Worm (Caenorhabditis elegans): ENCODE results near the gene fbxb-72.

Gene fbxb-72

DNA sequence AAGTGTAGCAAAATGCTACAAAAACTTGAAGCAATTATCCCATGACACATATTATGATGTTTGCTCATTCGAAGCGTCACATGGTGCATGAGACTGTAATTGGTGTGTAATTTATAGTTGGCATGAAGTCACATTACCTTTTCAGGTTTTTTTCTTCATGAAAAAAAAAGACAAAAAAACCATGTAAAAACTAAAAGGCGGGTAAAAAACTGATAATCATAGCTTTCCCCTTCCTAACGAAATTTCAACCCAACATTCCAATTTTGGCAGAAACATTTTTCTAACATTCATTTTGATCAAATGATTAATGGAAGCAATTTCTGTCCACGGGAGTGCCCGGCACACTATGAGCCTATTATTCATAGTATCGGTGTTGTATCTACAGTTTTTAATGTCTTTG, 24.3 kb upstream of the fbxb-72 start, which contains the start of gene sri-4:
Gene sri-4, plus strand, starts transcription at position 301 of the 400 bp plus-strand sequence.
- no peak for TF ChIP-seq nhr-20 (tag; optimal IDR thresholded peaks at IDR 0.05)
- TF ChIP-seq lin-39 (tag; optimal IDR thresholded peaks at IDR 0.05): no peak
- no peak for TF ChIP-seq ceh-88 (GFP tag; IDR thresholded peaks at IDR 0.05)
- TF ChIP-seq hlh-4 (tag; optimal IDR thresholded peaks at IDR 0.05): no peak
- no peak for TF ChIP-seq nhr-11 (tag; optimal IDR thresholded peaks at IDR 0.05)
- TF ChIP-seq fkh-4 (tag; optimal IDR thresholded peaks at IDR 0.05; ENCODE audit: borderline replicate concordance): no peak
- TF ChIP-seq xbp-1 (tag; optimal IDR thresholded peaks at IDR 0.05): no peak
- TF ChIP-seq nhr-76 (tag; optimal IDR thresholded peaks at IDR 0.05): no peak
- TF ChIP-seq mdl-1 (tag; optimal IDR thresholded peaks at IDR 0.05): no peak
- TF ChIP-seq zip-4 (GFP tag; optimal IDR thresholded peaks at IDR 0.05): no peak
- TF ChIP-seq ceh-8 (GFP tag; optimal IDR thresholded peaks at IDR 0.05): no peak
- TF ChIP-seq sox-4 (tag; optimal IDR thresholded peaks at IDR 0.05): no peak
- no peak for TF ChIP-seq egl-27 (tag; optimal IDR thresholded peaks at IDR 0.05)
- TF ChIP-seq nhr-84 (tag; optimal IDR thresholded peaks at IDR 0.05): no peak
- TF ChIP-seq fos-1 (tag; optimal IDR thresholded peaks at IDR 0.05): no peak
- TF ChIP-seq mef-2 (tag; optimal IDR thresholded peaks at IDR 0.05): no peak

- TF ChIP-seq irx-1 (tag; optimal IDR thresholded peaks at IDR 0.05) (no peak), elt-3 (tag; optimal IDR thresholded peaks at IDR 0.05) (no peak), ztf-4 (tag; optimal IDR thresholded peaks at IDR 0.05) (no peak), rnt-1 (tag; optimal IDR thresholded peaks at IDR 0.05) (no peak), snpc-4 (tag; optimal IDR thresholded peaks at IDR 0.05) (no peak)
These were observed 19.6 kb upstream of the fbxb-72 start, which contains the start of gene str-134 for ce11 chrV:743348-743747. Gene str-134, plus strand, starts transcription at chrV:743648.

- TF ChIP-seq dpl-1 (GFP tag; optimal IDR thresholded peaks at IDR 0.05) (no peak), ceh-90 (tag; optimal IDR thresholded peaks at IDR 0.05) (no peak), efl-1 (optimal IDR thresholded peaks at IDR 0.05) (no peak), efl-1 (GFP tag; optimal IDR thresholded peaks at IDR 0.05 in 1 of 2) (peak in 1 of 2 experiments; percentile 32), unc-86 (tag; optimal IDR thresholded peaks at IDR 0.05) (no peak)
These were observed 18.1 kb upstream of the fbxb-72 start, which contains the start of gene C05E4.7 for ce11 chrV:741820-742219. Gene C05E4.7, plus strand, starts transcription at chrV:742120.

ce11 chrV:738770-739169, 15.0 kb upstream of the fbxb-72 start, which contains the start of gene srj-24:
Gene srj-24, minus strand, starts transcription at chrV:738870.
- no peak for TF ChIP-seq egl-27 (tag; optimal IDR thresholded peaks at IDR 0.05)
- TF ChIP-seq rnt-1 (tag; optimal IDR thresholded peaks at IDR 0.05): no peak
- TF ChIP-seq xbp-1 (tag; optimal IDR thresholded peaks at IDR 0.05): no peak
- TF ChIP-seq skn-1 (tag; optimal IDR thresholded peaks at IDR 0.05): no peak
- TF ChIP-seq efl-3 (GFP tag; optimal IDR thresholded peaks at IDR 0.05): no peak
- TF ChIP-seq Y116A8C.19 (tag; optimal IDR thresholded peaks at IDR 0.05; ENCODE audit: borderline replicate concordance): no peak
- no peak for TF ChIP-seq ets-5 (GFP tag; IDR thresholded peaks at IDR 0.05)
- no peak for TF ChIP-seq unc-30 (tag; optimal IDR thresholded peaks at IDR 0.05)
- no peak for TF ChIP-seq ces-1 (GFP tag; optimal IDR thresholded peaks at IDR 0.05)
- TF ChIP-seq sup-37 (GFP tag; optimal IDR thresholded peaks at IDR 0.05): no peak
- TF ChIP-seq C34B4.2 (tag; optimal IDR thresholded peaks at IDR 0.05): no peak
- no peak for TF ChIP-seq lin-35 (GFP tag; optimal IDR thresholded peaks at IDR 0.05)
- TF ChIP-seq nhr-28 (tag; optimal IDR thresholded peaks at IDR 0.05): no peak
- no peak for TF ChIP-seq elt-2 (tag; optimal IDR thresholded peaks at IDR 0.05)
- TF ChIP-seq elt-3 (tag; optimal IDR thresholded peaks at IDR 0.05): no peak
- TF ChIP-seq nhr-237 (tag; optimal IDR thresholded peaks at IDR 0.05): no peak
- TF ChIP-seq F16B12.6 (tag; optimal IDR thresholded peaks at IDR 0.05): no peak
- TF ChIP-seq hpl-2 (GFP tag; optimal IDR thresholded peaks at IDR 0.05): no peak
- no peak for TF ChIP-seq pag-3 (tag; optimal IDR thresholded peaks at IDR 0.05; ENCODE audit: borderline replicate concordance, insufficient read depth)

All from whole organism, L1 larva.